Fruit fly (Drosophila melanogaster): ENCODE measurements around the gene CG31673.

CG31673 gene

dm6 chr2L:20821249-20822024 lies 8.0 kb upstream of the CG31673 start (continued):
- TF ChIP-seq slou (GFP tag; optimal IDR thresholded peaks at IDR 0.05) (no peak), sqz (GFP tag; optimal IDR thresholded peaks at IDR 0.05) (peak; percentile 58), Bdp1 (GFP tag; optimal IDR thresholded peaks at IDR 0.05) (no peak), crc (GFP tag; optimal IDR thresholded peaks at IDR 0.05) (no peak), CG12236 (GFP tag; optimal IDR thresholded peaks at IDR 0.05) (no peak), pho (GFP tag; optimal IDR thresholded peaks at IDR 0.05) (no peak), schlank (tag; optimal IDR thresholded peaks at IDR 0.05) (no peak), dpn (GFP tag; optimal IDR thresholded peaks at IDR 0.05) (no peak), NC2β (GFP tag; optimal IDR thresholded peaks at IDR 0.05) (no peak), Nf-YC (tag; optimal IDR thresholded peaks at IDR 0.05) (peak; percentile 33), Xrp1 (GFP tag; IDR thresholded peaks at IDR 0.05) (peak; percentile 47; the same call in 1 of the 2 replicates), Oaz (GFP tag; IDR thresholded peaks at IDR 0.05) (no peak), Xbp1 (GFP tag; optimal IDR thresholded peaks at IDR 0.05) (no peak), CG18599 (GFP tag; optimal IDR thresholded peaks at IDR 0.05) (peak; percentile 22), CG12744 (GFP tag; optimal IDR thresholded peaks at IDR 0.05) (no peak), CG7839 (tag; optimal IDR thresholded peaks at IDR 0.05) (no peak), CG16815 (GFP tag; optimal IDR thresholded peaks at IDR 0.05) (no peak), Poxn (GFP tag; IDR thresholded peaks at IDR 0.05) (no peak), CG16863 (GFP tag; optimal IDR thresholded peaks at IDR 0.05) (no peak), Med (GFP tag) (peak; percentile 87), CG7987 (GFP tag; optimal IDR thresholded peaks at IDR 0.05) (no peak), tio (GFP tag; optimal IDR thresholded peaks at IDR 0.05) (no peak), CG10431 (GFP tag; optimal IDR thresholded peaks at IDR 0.05) (peak; percentile 36), CG1024 (GFP tag; IDR thresholded peaks at IDR 0.05) (no peak), cato (GFP tag; optimal IDR thresholded peaks at IDR 0.05; ENCODE audit: borderline replicate concordance) (no peak), sr (GFP tag; IDR thresholded peaks at IDR 0.05) (peak; percentile 85; the same call in 2 of the 3 replicates), CG11560 (tag; IDR thresholded peaks at IDR 0.05) (no peak), CG10543 (GFP tag; optimal IDR thresholded peaks at IDR 0.05) (peak; percentile 83), rib (GFP tag; IDR thresholded peaks at IDR 0.05) (no peak), odd (GFP tag; optimal IDR thresholded peaks at IDR 0.05) (no peak), CG10321 (GFP tag; IDR thresholded peaks at IDR 0.05) (no peak), CG13775 (GFP tag; optimal IDR thresholded peaks at IDR 0.05) (no peak), Dek (tag; optimal IDR thresholded peaks at IDR 0.05) (no peak), CG10959 (GFP tag; IDR thresholded peaks at IDR 0.05) (no peak), hkb (optimal IDR thresholded peaks at IDR 0.05) (no peak), hkb (GFP tag; IDR thresholded peaks at IDR 0.05) (no peak), Dref (GFP tag; IDR thresholded peaks at IDR 0.05) (no peak), CG4404 (GFP tag; IDR thresholded peaks at IDR 0.05) (no peak), CG10979 (tag; optimal IDR thresholded peaks at IDR 0.05) (peak; percentile 32), CG12391 (tag; optimal IDR thresholded peaks at IDR 0.05) (no peak), btn (GFP tag; optimal IDR thresholded peaks at IDR 0.05) (no peak), CG13894 (tag; optimal IDR thresholded peaks at IDR 0.05) (peak; percentile 79), hth (optimal IDR thresholded peaks at IDR 0.05) (no peak), CG6765 (GFP tag; optimal IDR thresholded peaks at IDR 0.05) (no peak), pan (optimal IDR thresholded peaks at IDR 0.05) (no peak), pan (GFP tag; optimal IDR thresholded peaks at IDR 0.05 in 1 of 2, IDR thresholded peaks at IDR 0.05 in 1 of 2) (no peak), Spps (tag; optimal IDR thresholded peaks at IDR 0.05) (no peak), CG14860 (GFP tag; IDR thresholded peaks at IDR 0.05; ENCODE audit: partially characterized antibody) (no peak), CG11093 (GFP tag; IDR thresholded peaks at IDR 0.05) (no peak), mld (GFP tag; IDR thresholded peaks at IDR 0.05; ENCODE audit: partially characterized antibody) (no peak)

Measured in whole organism, embryonic.